Worm (Caenorhabditis elegans): ENCODE results near the gene C17C3.3.

The C17C3.3 gene

DNA sequence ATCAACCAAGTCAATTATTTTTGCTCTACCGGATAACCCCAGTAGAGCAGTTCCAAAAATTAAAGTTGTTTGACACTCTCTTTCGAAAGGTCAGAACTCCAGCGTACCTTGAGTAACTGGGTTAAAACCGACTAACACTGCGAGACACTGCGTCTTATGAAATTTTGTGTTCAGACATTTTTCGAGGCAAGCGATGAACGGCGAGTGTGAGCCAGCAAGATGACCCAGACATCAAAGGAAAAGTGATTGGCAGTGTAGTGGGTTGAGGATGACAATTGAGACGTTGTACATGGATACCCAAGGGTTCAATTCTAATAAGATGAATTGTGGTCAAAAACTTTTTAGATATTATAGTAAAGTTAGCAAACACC is 17.4 kb upstream of the C17C3.3 start:
- TF ChIP-seq zag-1 (tag; optimal IDR thresholded peaks at IDR 0.05) (no peak), pha-4 (tag; optimal IDR thresholded peaks at IDR 0.05) (peak; percentile 81), unc-62 (GFP tag; optimal IDR thresholded peaks at IDR 0.05) (peak; percentile 51), ztf-4 (tag; optimal IDR thresholded peaks at IDR 0.05) (no peak), elt-2 (tag; optimal IDR thresholded peaks at IDR 0.05) (peak; percentile 84), fkh-10 (GFP tag; optimal IDR thresholded peaks at IDR 0.05) (no peak), nhr-23 (tag; optimal IDR thresholded peaks at IDR 0.05) (peak; percentile 55), nhr-12 (tag; optimal IDR thresholded peaks at IDR 0.05) (no peak), tbx-2 (tag; optimal IDR thresholded peaks at IDR 0.05) (no peak), jun-1 (tag; optimal IDR thresholded peaks at IDR 0.05) (peak; percentile 41), ceh-9 (tag; optimal IDR thresholded peaks at IDR 0.05) (no peak), nhr-43 (tag; optimal IDR thresholded peaks at IDR 0.05; ENCODE audit: poor library complexity, severe bottlenecking) (peak; percentile 63), lin-15B (tag; optimal IDR thresholded peaks at IDR 0.05) (peak; percentile 26), nhr-67 (tag; optimal IDR thresholded peaks at IDR 0.05) (no peak), skn-1 (tag; optimal IDR thresholded peaks at IDR 0.05) (peak; percentile 57), mdl-1 (tag; optimal IDR thresholded peaks at IDR 0.05) (no peak), aly-2 (tag; optimal IDR thresholded peaks at IDR 0.05) (no peak), ceh-28 (tag; optimal IDR thresholded peaks at IDR 0.05) (peak; percentile 58), nhr-76 (tag; optimal IDR thresholded peaks at IDR 0.05) (no peak), fkh-2 (tag; optimal IDR thresholded peaks at IDR 0.05) (no peak), ceh-16 (tag; optimal IDR thresholded peaks at IDR 0.05) (no peak), nhr-28 (tag; optimal IDR thresholded peaks at IDR 0.05) (no peak), nhr-77 (tag; optimal IDR thresholded peaks at IDR 0.05) (no peak), R02D3.7 (tag; optimal IDR thresholded peaks at IDR 0.05) (no peak), unc-39 (tag; optimal IDR thresholded peaks at IDR 0.05) (no peak), lsy-12 (tag; optimal IDR thresholded peaks at IDR 0.05) (no peak), elt-1 (tag; optimal IDR thresholded peaks at IDR 0.05) (no peak), snpc-4 (tag; optimal IDR thresholded peaks at IDR 0.05) (peak; percentile 99), ZK546.5 (tag; optimal IDR thresholded peaks at IDR 0.05) (no peak), daf-12 (tag; optimal IDR thresholded peaks at IDR 0.05) (no peak), lin-39 (tag; optimal IDR thresholded peaks at IDR 0.05) (peak; percentile 72), elt-3 (tag; optimal IDR thresholded peaks at IDR 0.05) (no peak), hmg-11 (tag; optimal IDR thresholded peaks at IDR 0.05) (no peak), mml-1 (tag; optimal IDR thresholded peaks at IDR 0.05) (no peak), nhr-11 (tag; optimal IDR thresholded peaks at IDR 0.05) (no peak), nhr-25 (tag; optimal IDR thresholded peaks at IDR 0.05) (peak; percentile 60), nhr-237 (tag; optimal IDR thresholded peaks at IDR 0.05) (no peak), eor-1 (tag; optimal IDR thresholded peaks at IDR 0.05) (no peak), ceh-82 (tag; optimal IDR thresholded peaks at IDR 0.05) (no peak), sea-2 (GFP tag; optimal IDR thresholded peaks at IDR 0.05) (no peak), fos-1 (tag; optimal IDR thresholded peaks at IDR 0.05) (no peak), ama-1 (optimal IDR thresholded peaks at IDR 0.05) (peak; percentile 99), ztf-11 (tag; optimal IDR thresholded peaks at IDR 0.05) (no peak), pqm-1 (tag; optimal IDR thresholded peaks at IDR 0.05) (peak; percentile 31), egl-5 (tag; optimal IDR thresholded peaks at IDR 0.05) (peak; percentile 60), nfya-1 (tag; optimal IDR thresholded peaks at IDR 0.05; ENCODE audit: insufficient read depth) (peak; percentile 80), egl-27 (tag; optimal IDR thresholded peaks at IDR 0.05) (no peak)

ce11 chrII:5544764-5545163 is 16.8 kb upstream of the C17C3.3 start, which contains the start of gene ins-13:
Gene ins-13, minus strand, starts transcription at chrII:5544864.
- TF ChIP-seq fkh-2 (tag; optimal IDR thresholded peaks at IDR 0.05) = no peak
- no peak for TF ChIP-seq nhr-23 (tag; optimal IDR thresholded peaks at IDR 0.05)
- TF ChIP-seq hmg-11 (tag; optimal IDR thresholded peaks at IDR 0.05) = no peak
- TF ChIP-seq egl-27 (tag; optimal IDR thresholded peaks at IDR 0.05) = no peak
- TF ChIP-seq pha-4 (tag; optimal IDR thresholded peaks at IDR 0.05) = no peak
- TF ChIP-seq elt-1 (tag; optimal IDR thresholded peaks at IDR 0.05) = no peak
- no peak for TF ChIP-seq egl-5 (tag; optimal IDR thresholded peaks at IDR 0.05)
- no peak for TF ChIP-seq fkh-10 (GFP tag; optimal IDR thresholded peaks at IDR 0.05)
- no peak for TF ChIP-seq ama-1 (optimal IDR thresholded peaks at IDR 0.05)
- TF ChIP-seq mdl-1 (tag; optimal IDR thresholded peaks at IDR 0.05) = no peak
- no peak for TF ChIP-seq elt-2 (tag; optimal IDR thresholded peaks at IDR 0.05)
- TF ChIP-seq fos-1 (tag; optimal IDR thresholded peaks at IDR 0.05) = no peak
- TF ChIP-seq ceh-82 (tag; optimal IDR thresholded peaks at IDR 0.05) = no peak
- no peak for TF ChIP-seq elt-3 (tag; optimal IDR thresholded peaks at IDR 0.05)
- no peak for TF ChIP-seq skn-1 (tag; optimal IDR thresholded peaks at IDR 0.05)
- TF ChIP-seq unc-39 (tag; optimal IDR thresholded peaks at IDR 0.05) = no peak
- no peak for TF ChIP-seq nhr-76 (tag; optimal IDR thresholded peaks at IDR 0.05)
- no peak for TF ChIP-seq ceh-9 (tag; optimal IDR thresholded peaks at IDR 0.05)

Data from whole organism, L3 larva.